Worm (Caenorhabditis elegans) whole organism, L3 larva: ENCODE measurements around the gene F20C5.7.
A peak's percentile ranks its signal among the peaks of the same experiment; 100 is the strongest.

Experiments used
- aly-2 ChIP-seq: fragments of 150-350 bp; optimal IDR thresholded peaks from 2 replicates; lab custom pipeline; 2014; ENCODE audit warnings: missing biosample characterization, missing genetic modification characterization
- ceh-16 ChIP-seq: sonication (generic microtip); optimal IDR thresholded peaks from 2 replicates; lab custom pipeline; 2017; ENCODE audit warnings: missing biosample characterization, missing genetic modification characterization
- ceh-28 ChIP-seq: fragments of 150-350 bp; optimal IDR thresholded peaks from 2 replicates; lab custom pipeline; 2014; ENCODE audit warnings: missing biosample characterization, missing genetic modification reagents, missing genetic modification characterization
- ceh-82 ChIP-seq: fragments of 150-350 bp; optimal IDR thresholded peaks from 2 replicates; lab custom pipeline; 2014; ENCODE audit warnings: missing biosample characterization, missing genetic modification characterization
- ceh-9 ChIP-seq: sonication (generic microtip); optimal IDR thresholded peaks from 2 replicates; lab custom pipeline; 2018; ENCODE audit warnings: missing biosample characterization, missing genetic modification characterization
- egl-5 ChIP-seq: fragments of 150-350 bp; optimal IDR thresholded peaks from 2 replicates; lab custom pipeline; 2017; ENCODE audit warnings: missing biosample characterization, missing genetic modification reagents, missing genetic modification characterization, inconsistent platforms
- elt-1 ChIP-seq: fragments of 150-350 bp; optimal IDR thresholded peaks from 2 replicates; lab custom pipeline; 2014; ENCODE audit warnings: missing biosample characterization, missing genetic modification characterization
- elt-2 ChIP-seq: sonication (generic microtip); optimal IDR thresholded peaks from 2 replicates; lab custom pipeline; 2016; ENCODE audit warnings: missing genetic modification reagents, mild to moderate bottlenecking, missing genetic modification characterization, missing compliant biosample characterization
- elt-3 ChIP-seq, 3 experiments: fragments of 150-350 bp in 1 of 3; sonication (generic microtip) in 2 of 3; optimal IDR thresholded peaks; 2 replicates in 2 of 3; 4 replicates in 1 of 3; lab custom pipeline; 2014 to 2017; ENCODE audit warnings: missing biosample characterization in 3 of 3, missing genetic modification characterization in 3 of 3
- eor-1 ChIP-seq, 2 experiments: fragments of 150-350 bp; optimal IDR thresholded peaks; 2 replicates each; lab custom pipeline; 2014 to 2018; ENCODE audit warnings: missing biosample characterization in 2 of 2, missing genetic modification characterization in 2 of 2
- fkh-10 ChIP-seq: sonication (generic microtip); optimal IDR thresholded peaks from 2 replicates; lab custom pipeline; 2017; ENCODE audit warnings: missing biosample characterization, missing genetic modification reagents, missing genetic modification characterization
- fkh-2 ChIP-seq: fragments of 150-350 bp; optimal IDR thresholded peaks from 2 replicates; lab custom pipeline; 2014; ENCODE audit warnings: missing biosample characterization, missing genetic modification reagents, missing genetic modification characterization
- fos-1 ChIP-seq: fragments of 150-350 bp; optimal IDR thresholded peaks from 2 replicates; lab custom pipeline; 2014; ENCODE audit warnings: missing biosample characterization, missing genetic modification characterization
- hmg-11 ChIP-seq: sonication (generic microtip); optimal IDR thresholded peaks from 2 replicates; lab custom pipeline; 2016; ENCODE audit warnings: missing genetic modification characterization, missing compliant biosample characterization
- jun-1 ChIP-seq: fragments of 150-350 bp; optimal IDR thresholded peaks from 2 replicates; lab custom pipeline; 2014; ENCODE audit warnings: missing biosample characterization, missing genetic modification reagents, missing genetic modification characterization
- lin-15B ChIP-seq: fragments of 150-350 bp; optimal IDR thresholded peaks from 2 replicates; lab custom pipeline; 2014; ENCODE audit warnings: missing biosample characterization, missing genetic modification characterization
- lin-39 ChIP-seq: fragments of 150-350 bp; optimal IDR thresholded peaks from 2 replicates; lab custom pipeline; 2018; ENCODE audit warnings: missing biosample characterization, missing genetic modification reagents, missing genetic modification characterization
- lsy-12 ChIP-seq: sonication (generic microtip); optimal IDR thresholded peaks from 2 replicates; lab custom pipeline; 2016; ENCODE audit warnings: mild to moderate bottlenecking, missing genetic modification characterization, missing compliant biosample characterization
- mdl-1 ChIP-seq: fragments of 150-350 bp; optimal IDR thresholded peaks from 2 replicates; lab custom pipeline; 2014; ENCODE audit warnings: missing biosample characterization, missing genetic modification characterization
- nfya-1 ChIP-seq: sonication (generic microtip); optimal IDR thresholded peaks from 2 replicates; lab custom pipeline; 2017; ENCODE audit warnings: missing genetic modification characterization, mild to moderate bottlenecking, missing compliant biosample characterization, antibody characterized with exemption, moderate library complexity; ENCODE audit not compliant: insufficient read depth
- nhr-12 ChIP-seq: fragments of 150-350 bp; optimal IDR thresholded peaks from 2 replicates; lab custom pipeline; 2014; ENCODE audit warnings: missing biosample characterization, missing genetic modification characterization
- nhr-23 ChIP-seq: fragments of 150-350 bp; optimal IDR thresholded peaks from 2 replicates; lab custom pipeline; 2014; ENCODE audit warnings: missing biosample characterization, missing genetic modification reagents, missing genetic modification characterization
- nhr-25 ChIP-seq: sonication (generic microtip); optimal IDR thresholded peaks from 2 replicates; lab custom pipeline; 2017; ENCODE audit warnings: missing biosample characterization, missing genetic modification characterization
- nhr-28 ChIP-seq: fragments of 150-350 bp; optimal IDR thresholded peaks from 2 replicates; lab custom pipeline; 2014; ENCODE audit warnings: missing biosample characterization, missing genetic modification characterization
- nhr-43 ChIP-seq: sonication (generic microtip); optimal IDR thresholded peaks from 2 replicates; lab custom pipeline; 2016; ENCODE audit warnings: mild to moderate bottlenecking, missing genetic modification characterization, missing compliant biosample characterization; ENCODE audit not compliant: poor library complexity, severe bottlenecking
- nhr-76 ChIP-seq: fragments of 150-350 bp; sonication (generic microtip); optimal IDR thresholded peaks from 5 replicates; lab custom pipeline; 2014; ENCODE audit warnings: missing biosample characterization, missing genetic modification characterization
- nhr-77 ChIP-seq: fragments of 150-350 bp; optimal IDR thresholded peaks from 2 replicates; lab custom pipeline; 2014; ENCODE audit warnings: missing biosample characterization, missing genetic modification characterization
- pha-4 ChIP-seq: fragments of 150-350 bp; optimal IDR thresholded peaks from 2 replicates; lab custom pipeline; 2014; ENCODE audit warnings: missing biosample characterization, missing genetic modification reagents, missing genetic modification characterization
- pqm-1 ChIP-seq: fragments of 150-350 bp; optimal IDR thresholded peaks from 2 replicates; lab custom pipeline; 2017; ENCODE audit warnings: missing biosample characterization, missing genetic modification characterization, inconsistent platforms
- sea-2 ChIP-seq: fragments of 150-350 bp; sonication (generic microtip); optimal IDR thresholded peaks from 4 replicates; lab custom pipeline; 2014; ENCODE audit warnings: missing biosample characterization, missing genetic modification reagents, missing genetic modification characterization
- skn-1 ChIP-seq: fragments of 150-350 bp; optimal IDR thresholded peaks from 2 replicates; lab custom pipeline; 2014; ENCODE audit warnings: missing biosample characterization, missing genetic modification characterization
- snpc-4 ChIP-seq: fragments of 150-350 bp; optimal IDR thresholded peaks from 2 replicates; lab custom pipeline; 2014; ENCODE audit warnings: missing biosample characterization, missing genetic modification characterization
- tbx-2 ChIP-seq: sonication (generic microtip); optimal IDR thresholded peaks from 2 replicates; lab custom pipeline; 2016; ENCODE audit warnings: mild to moderate bottlenecking, missing genetic modification characterization, missing compliant biosample characterization
- unc-39 ChIP-seq: sonication (generic microtip); optimal IDR thresholded peaks from 4 replicates; lab custom pipeline; 2017; ENCODE audit warnings: missing biosample characterization, missing genetic modification characterization
- zag-1 ChIP-seq: fragments of 150-350 bp; optimal IDR thresholded peaks from 2 replicates; lab custom pipeline; 2014; ENCODE audit warnings: missing biosample characterization, missing genetic modification characterization
- ztf-4 ChIP-seq: fragments of 150-350 bp; optimal IDR thresholded peaks from 2 replicates; lab custom pipeline; 2014; ENCODE audit warnings: missing biosample characterization, missing genetic modification characterization

F20C5.7 gene

DNA sequence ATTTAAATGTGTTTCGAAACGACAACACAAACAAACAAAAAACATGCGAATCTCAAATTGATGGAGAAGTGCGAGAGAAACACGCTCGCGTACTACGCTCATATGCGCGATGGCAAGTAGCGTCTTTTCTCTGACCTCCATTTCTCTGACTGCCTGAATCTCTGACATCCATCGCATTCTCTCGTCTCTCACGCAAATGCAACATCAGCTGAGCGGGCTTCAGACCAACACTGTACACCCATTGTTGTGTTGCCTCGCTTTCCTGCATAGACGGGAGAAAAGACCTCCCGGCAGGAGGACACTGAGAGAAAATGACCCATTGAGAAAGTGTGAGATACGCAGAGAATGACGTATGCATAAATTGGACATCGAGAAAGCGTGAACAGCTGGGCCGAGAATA, 36.7 kb upstream of the F20C5.7 start (continued):
- TF ChIP-seq zag-1 (tag; lab: Kevin White, UChicago) (no peak), ceh-9 (tag; lab: Kevin White, UChicago) (no peak), unc-39 (tag; lab: Kevin White, UChicago) (no peak), nhr-25 (peak; percentile 95), eor-1 (tag; optimal IDR thresholded peaks at IDR 0.05; lab: Kevin White, UChicago) (no peak), jun-1 (tag; lab: Kevin White, UChicago) (peak; percentile 59)
- TF ChIP-seq, all 47 proteins: peak for 18

DNA sequence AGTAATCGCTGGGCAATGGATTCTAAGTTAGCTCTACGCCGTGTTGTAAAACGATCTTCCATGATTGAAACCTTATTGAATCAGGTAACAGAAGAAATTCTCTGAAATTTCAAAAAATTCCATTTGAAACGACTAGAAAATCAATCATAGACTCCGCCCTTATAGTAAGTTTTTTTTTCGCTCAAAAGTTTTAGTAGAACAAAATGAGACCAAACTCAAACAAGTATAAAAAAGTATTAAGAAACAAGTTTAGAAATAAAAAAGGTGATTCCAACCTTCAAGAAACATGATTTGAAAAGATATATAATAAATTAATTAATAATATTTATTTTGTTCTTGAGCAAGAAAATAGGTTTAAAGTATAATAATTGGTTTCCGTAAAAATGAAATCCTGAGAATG, 32.6 kb upstream of the F20C5.7 start, which contains the start of gene C33D9.6:
Gene C33D9.6 (minus strand): TSS at position 101 of the 400 bp plus-strand sequence.
- no peak for TF ChIP-seq ztf-4 (tag; lab: Kevin White, UChicago)

DNA sequence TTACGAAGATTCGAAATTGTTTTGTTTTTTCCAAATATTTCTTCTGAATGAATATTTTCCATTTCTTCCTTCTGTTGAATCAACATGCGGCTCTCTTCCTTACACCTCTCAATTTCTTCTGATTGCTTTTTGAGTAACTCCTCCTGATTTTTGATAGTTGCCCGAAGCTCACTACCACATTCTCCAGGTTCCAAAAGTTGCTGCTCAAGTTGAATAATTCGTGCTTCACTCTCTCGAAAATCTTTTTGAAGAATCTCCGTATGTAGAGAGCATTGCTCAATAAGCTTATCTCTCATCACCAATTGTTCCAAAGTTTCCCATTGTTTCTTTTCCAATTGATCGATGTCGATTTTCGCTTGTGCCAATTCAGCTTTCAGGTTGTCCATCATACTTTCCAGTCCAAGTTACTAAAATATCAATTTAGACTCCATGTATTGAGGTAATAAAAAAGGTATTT, 27.3 kb upstream of the F20C5.7 start, which contains the start of gene F20C5.6:
Gene F20C5.6 (minus strand): TSS at position 407 of the 457 bp plus-strand sequence.
- TF ChIP-seq fos-1 (tag; lab: Kevin White, UChicago) (no peak), ceh-16 (tag; lab: Kevin White, UChicago) (no peak), fkh-2 (no peak), ztf-4 (tag; lab: Kevin White, UChicago) (no peak), nhr-77 (tag; lab: Kevin White, UChicago) (no peak), lsy-12 (tag; lab: Kevin White, UChicago) (no peak), nhr-23 (tag; lab: Kevin White, UChicago) (no peak), skn-1 (no peak), nhr-43 (tag; lab: Kevin White, UChicago) (no peak), elt-3 (tag; optimal IDR thresholded peaks at IDR 0.05; lab: Kevin White, UChicago) (no peak), mdl-1 (no peak), nhr-76 (tag; lab: Kevin White, UChicago) (no peak), sea-2 (GFP tag; lab: Kevin White, UChicago) (no peak), elt-2 (no peak), ceh-9 (tag; lab: Kevin White, UChicago) (no peak), nhr-12 (tag; lab: Kevin White, UChicago) (no peak), fkh-10 (GFP tag; lab: Kevin White, UChicago) (no peak)

DNA sequence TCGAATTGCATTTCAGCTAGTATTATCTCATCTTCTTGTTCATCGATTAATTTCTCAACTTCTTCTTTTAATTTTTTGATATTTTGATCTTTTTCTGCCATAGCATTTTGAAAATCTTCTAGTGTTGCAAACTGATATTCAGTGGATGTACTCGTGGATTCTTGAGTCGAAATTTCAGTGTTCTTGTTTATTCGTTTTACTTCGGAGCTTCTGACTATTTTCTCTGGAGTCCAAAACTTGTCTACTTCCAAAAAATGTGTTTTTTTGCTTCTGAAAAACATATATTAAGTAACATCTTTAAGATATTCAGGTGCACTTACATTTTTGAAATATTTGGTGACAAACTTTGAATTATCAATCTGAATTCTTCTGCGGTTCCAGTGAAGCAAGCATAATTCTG, 24.0 kb upstream of the F20C5.7 start, which contains the start of gene F20C5.5:
Gene F20C5.5 (minus strand): TSS at position 101 of the 400 bp plus-strand sequence.
- no peak for TF ChIP-seq nhr-25
- TF ChIP-seq fos-1 (tag; lab: Kevin White, UChicago) = no peak
- no peak for TF ChIP-seq sea-2 (GFP tag; lab: Kevin White, UChicago)
- no peak for TF ChIP-seq hmg-11 (tag; lab: Kevin White, UChicago)
- TF ChIP-seq skn-1 = no peak
- no peak for TF ChIP-seq nhr-77 (tag; lab: Kevin White, UChicago)
- TF ChIP-seq nhr-43 (tag; lab: Kevin White, UChicago) = no peak
- TF ChIP-seq mdl-1 = no peak
- no peak for TF ChIP-seq ceh-16 (tag; lab: Kevin White, UChicago)
- no peak for TF ChIP-seq ztf-4 (tag; lab: Kevin White, UChicago)

DNA sequence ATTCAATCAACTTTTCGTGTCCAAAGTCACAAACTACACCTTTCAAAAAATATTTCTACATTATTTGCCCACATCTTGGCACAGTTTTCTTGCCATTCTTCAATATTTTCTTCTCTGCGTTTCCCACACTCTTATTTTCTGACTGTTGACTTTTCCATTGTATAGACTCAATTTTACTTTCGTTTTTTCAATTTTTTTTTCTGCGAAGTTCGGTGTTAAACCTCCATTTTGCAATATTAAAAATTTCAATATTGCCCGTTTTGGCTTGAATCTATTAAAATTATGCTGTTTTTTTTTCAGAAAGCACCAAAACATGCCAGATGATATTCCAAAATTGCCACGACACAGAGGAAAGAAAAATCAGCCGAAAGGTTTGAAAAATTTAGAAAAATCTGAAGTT, 19.1 kb upstream of the F20C5.7 start, which contains the start of gene cdc-50.B:
Gene cdc-50.B (plus strand): TSS at position 301 of the 400 bp plus-strand sequence.
- TF ChIP-seq ceh-28 (tag; lab: Kevin White, UChicago) (no peak), aly-2 (tag; lab: Kevin White, UChicago) (no peak), pha-4 (tag; lab: Kevin White, UChicago) (peak; percentile 84), elt-1 (tag; lab: Kevin White, UChicago) (no peak)

DNA sequence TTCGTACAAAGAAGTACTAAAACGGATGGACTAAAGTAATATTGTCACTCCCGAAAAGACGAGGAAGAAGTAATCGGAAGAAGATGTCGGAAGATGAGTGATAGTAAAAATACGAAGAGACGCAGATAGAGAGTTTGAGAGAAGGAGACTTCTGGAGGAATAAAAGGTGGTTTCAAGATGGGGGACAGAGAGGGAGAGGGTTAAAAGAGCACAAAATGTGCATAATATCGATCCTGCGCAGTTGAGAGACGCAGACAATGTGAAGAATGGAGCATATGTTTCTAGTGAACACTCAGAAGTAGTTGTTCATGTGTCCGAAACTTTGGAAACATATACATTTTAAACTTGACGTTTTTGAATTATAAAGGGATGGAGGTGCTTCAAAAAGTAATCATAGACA, 17.0 kb upstream of the F20C5.7 start:
- no peak for TF ChIP-seq skn-1
- TF ChIP-seq lin-15B (tag; lab: Kevin White, UChicago) = peak; percentile 37
- TF ChIP-seq fkh-10 (GFP tag; lab: Kevin White, UChicago) = peak; percentile 48
- TF ChIP-seq egl-5 = no peak
- TF ChIP-seq nhr-77 (tag; lab: Kevin White, UChicago) = no peak
- no peak for TF ChIP-seq ceh-9 (tag; lab: Kevin White, UChicago)
- TF ChIP-seq hmg-11 (tag; lab: Kevin White, UChicago) = peak; percentile 28
- TF ChIP-seq ceh-82 (tag; lab: Kevin White, UChicago) = no peak
- TF ChIP-seq tbx-2 (tag; lab: Kevin White, UChicago) = no peak
- peak; percentile 52 for TF ChIP-seq snpc-4
- peak; percentile 82 for TF ChIP-seq nfya-1 (tag; lab: Kevin White, UChicago)
- peak; percentile 69 for TF ChIP-seq ceh-28 (tag; lab: Kevin White, UChicago)
- peak; percentile 46 for TF ChIP-seq sea-2 (GFP tag; lab: Kevin White, UChicago)
- no peak for TF ChIP-seq pqm-1 (tag; lab: Kevin White, UChicago)
- peak; percentile 81 for TF ChIP-seq lin-39
- TF ChIP-seq nhr-28 (tag; lab: Kevin White, UChicago) = no peak
- TF ChIP-seq, all 47 proteins: peak for 8
